Fruit fly (Drosophila melanogaster): Measurements from ENCODE around the gene Pdp1.

DNA sequence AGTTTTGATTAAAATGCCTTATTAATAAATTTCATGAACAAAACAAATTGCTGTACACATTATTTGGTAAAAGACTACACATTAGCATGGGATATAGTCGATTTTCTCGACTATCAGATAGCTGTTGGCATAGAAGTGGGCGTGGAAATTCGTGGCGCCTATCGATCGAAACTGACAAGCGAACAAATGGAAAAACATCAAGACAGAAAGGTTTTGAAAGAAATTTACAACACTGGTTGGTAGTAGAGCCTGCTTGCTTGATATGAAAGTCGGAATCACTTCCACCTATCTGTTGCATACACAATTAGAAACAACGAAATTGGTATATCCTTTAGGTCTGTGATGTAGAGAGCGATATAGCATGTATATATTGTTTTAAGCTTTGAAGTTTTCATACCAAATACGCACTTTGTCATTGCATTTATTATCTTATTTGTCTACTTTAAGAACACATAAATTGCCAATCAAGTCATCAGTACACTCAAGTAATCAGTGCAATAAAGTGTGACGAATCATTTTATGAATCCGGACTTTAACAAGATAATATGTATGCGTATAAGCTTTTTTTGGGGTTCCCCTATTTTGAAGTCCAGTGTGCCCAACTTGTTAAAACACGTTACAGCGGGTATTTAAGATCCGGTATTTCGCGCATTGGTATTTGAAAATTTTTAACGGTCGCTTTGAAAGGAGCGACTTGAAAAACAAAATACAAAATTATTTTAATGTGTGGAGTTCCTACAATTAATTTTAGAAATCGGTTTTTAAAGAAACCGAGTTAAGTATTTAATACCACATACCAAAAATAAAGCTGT is 48.8 kb upstream of the Pdp1 start:
- TF ChIP-seq psq (GFP tag; optimal IDR thresholded peaks at IDR 0.05) (no peak), N (GFP tag; optimal IDR thresholded peaks at IDR 0.05) (no peak), dsf (GFP tag; optimal IDR thresholded peaks at IDR 0.05; ENCODE audit: borderline replicate concordance) (no peak), Abd-B (GFP tag; optimal IDR thresholded peaks at IDR 0.05) (no peak), jim (GFP tag; optimal IDR thresholded peaks at IDR 0.05) (no peak), h (GFP tag; optimal IDR thresholded peaks at IDR 0.05) (no peak), br (GFP tag; optimal IDR thresholded peaks at IDR 0.05) (no peak), CrebA (GFP tag; optimal IDR thresholded peaks at IDR 0.05; ENCODE audit: borderline replicate concordance) (no peak), sage (GFP tag; optimal IDR thresholded peaks at IDR 0.05) (no peak), Dfd (GFP tag; optimal IDR thresholded peaks at IDR 0.05) (no peak), GATAd (GFP tag; optimal IDR thresholded peaks at IDR 0.05) (no peak), lola (GFP tag; optimal IDR thresholded peaks at IDR 0.05) (no peak), fru (GFP tag; optimal IDR thresholded peaks at IDR 0.05) (no peak), dmrt93B (GFP tag; optimal IDR thresholded peaks at IDR 0.05) (no peak)

Data from whole organism, wandering third instar larva.